ENCODE assay signal across 2 worm cellular contexts in genomic region chrV:20534072-20534471, ce11.
TF ChIP-seq lines count a peak whose summit lies in the region.

Gene famh-161, minus strand, starts transcription at chrV:20534172.

TF ChIP-seq in whole organism, L1 larva, 84 proteins besides CTCF, POLR2A, EP300 and RAD21:
- TF ChIP-seq fkh-8 (tag; optimal IDR thresholded peaks at IDR 0.05; lab: Kevin White, UChicago) = peak; percentile 12
- TF ChIP-seq blmp-1 (tag; optimal IDR thresholded peaks at IDR 0.05; lab: Kevin White, UChicago) = no peak

TF ChIP-seq in whole organism, mixed stage, embryonic, 35 proteins besides CTCF, POLR2A, EP300 and RAD21:
- TF ChIP-seq ces-1 (GFP tag; optimal IDR thresholded peaks at IDR 0.05; lab: Kevin White, UChicago) (peak; percentile 15), mab-5 (tag; optimal IDR thresholded peaks at IDR 0.05; lab: Kevin White, UChicago) (no peak)

Comparison
In these comparisons a context has a peak if more than half of its experiments do, and no peak if none do; other contexts are left out.
1. Of the 14 proteins assayed by ChIP-seq in both whole organism, L1 larva and whole organism, mixed stage, embryonic: peak only in whole organism, L1 larva: none; only in whole organism, mixed stage, embryonic: ces-1; in both: none; in neither: 13.